Fruit fly (Drosophila melanogaster) whole organism, embryonic: ENCODE data around the gene ABCB7.

ENCODE experiments used
- B-H1 ChIP-seq: fragments of 200-800 bp; sonication (Bioruptor generic); IDR thresholded peaks from 3 replicates; pipeline ENCODE4 v1.3.6; 2022; ENCODE audit warnings: missing biosample characterization, missing genetic modification characterization
- BtbVII ChIP-seq: fragments of 200-800 bp; sonication (Bioruptor generic); optimal IDR thresholded peaks from 3 replicates; lab custom pipeline; 2017; ENCODE audit warnings: missing biosample characterization, mild to moderate bottlenecking, missing genetic modification characterization
- CG11093 ChIP-seq: fragments of 200-800 bp; sonication (Bioruptor generic); IDR thresholded peaks from 3 replicates; pipeline ENCODE4 v1.3.6; 2022; ENCODE audit warnings: missing biosample characterization, missing genetic modification characterization
- CG11560 ChIP-seq: fragments of 200-800 bp; sonication (Bioruptor generic); IDR thresholded peaks from 3 replicates; pipeline ENCODE4 v1.3.6; 2022; ENCODE audit warnings: missing biosample characterization, missing genetic modification characterization
- CG14014 ChIP-seq: fragments of 200-800 bp; sonication (Bioruptor generic); IDR thresholded peaks from 2 replicates; pipeline ENCODE4 v1.3.6; 2022; ENCODE audit warnings: missing biosample characterization, missing genetic modification characterization
- CG1647 ChIP-seq: fragments of 200-800 bp; sonication (Bioruptor generic); optimal IDR thresholded peaks from 3 replicates; lab custom pipeline; 2016; ENCODE audit warnings: missing biosample characterization, missing genetic modification characterization
- CG16779 ChIP-seq: fragments of 200-800 bp; sonication (Bioruptor generic); IDR thresholded peaks from 2 replicates; pipeline ENCODE4 v1.3.6; 2022; ENCODE audit warnings: missing biosample characterization, missing genetic modification characterization
- CG17186 ChIP-seq: fragments of 200-800 bp; sonication (Bioruptor generic); optimal IDR thresholded peaks from 3 replicates; lab custom pipeline; 2017; ENCODE audit warnings: missing biosample characterization, missing genetic modification reagents, missing genetic modification characterization
- CG18011 ChIP-seq: fragments of 200-800 bp; sonication (Bioruptor generic); optimal IDR thresholded peaks from 2 replicates; lab custom pipeline; 2017; ENCODE audit warnings: missing biosample characterization, missing genetic modification characterization, mild to moderate bottlenecking, moderate library complexity, missing genotype
- CG1832 ChIP-seq: fragments of 200-800 bp; sonication (Bioruptor generic); optimal IDR thresholded peaks from 2 replicates; lab custom pipeline; 2017; ENCODE audit warnings: missing biosample characterization, mild to moderate bottlenecking, missing genetic modification characterization, inconsistent platforms
- CG2875 ChIP-seq: fragments of 200-800 bp; sonication (Bioruptor generic); optimal IDR thresholded peaks from 2 replicates; lab custom pipeline; 2017; ENCODE audit warnings: missing biosample characterization, mild to moderate bottlenecking, missing genetic modification characterization, missing genetic modification reagents
- CG30431 ChIP-seq: fragments of 200-800 bp; sonication (Bioruptor generic); optimal IDR thresholded peaks from 2 replicates; lab custom pipeline; 2017; ENCODE audit warnings: missing biosample characterization, missing genetic modification characterization
- CG3281 ChIP-seq: fragments of 200-800 bp; sonication (Bioruptor generic); optimal IDR thresholded peaks from 3 replicates; lab custom pipeline; 2017; ENCODE audit warnings: missing biosample characterization, mild to moderate bottlenecking, missing genetic modification characterization
- CG6791 ChIP-seq: fragments of 200-800 bp; sonication (Bioruptor generic); IDR thresholded peaks from 3 replicates; pipeline ENCODE4 v1.3.6; 2022; ENCODE audit warnings: missing biosample characterization, missing genetic modification characterization; ENCODE audit not compliant: partially characterized antibody
- CG8359 ChIP-seq: fragments of 200-800 bp; sonication (Bioruptor generic); optimal IDR thresholded peaks from 2 replicates; lab custom pipeline; 2017; ENCODE audit warnings: missing biosample characterization, mild to moderate bottlenecking, missing genetic modification characterization, borderline replicate concordance
- D19B ChIP-seq: fragments of 200-800 bp; sonication (Bioruptor generic); optimal IDR thresholded peaks from 2 replicates; lab custom pipeline; 2017; ENCODE audit warnings: missing biosample characterization, mild to moderate bottlenecking, missing genetic modification characterization
- Dek ChIP-seq: fragments of 200-800 bp; sonication (Bioruptor generic); optimal IDR thresholded peaks from 3 replicates; lab custom pipeline; 2019; ENCODE audit warnings: missing biosample characterization, mild to moderate bottlenecking, missing genetic modification characterization, moderate library complexity
- Fer3 ChIP-seq: fragments of 200-800 bp; sonication (Bioruptor generic); optimal IDR thresholded peaks from 2 replicates; lab custom pipeline; 2018; ENCODE audit warnings: missing biosample characterization, mild to moderate bottlenecking, missing genetic modification characterization, moderate library complexity
- HmgZ ChIP-seq: fragments of 200-800 bp; sonication (Bioruptor generic); optimal IDR thresholded peaks from 2 replicates; lab custom pipeline; 2018; ENCODE audit warnings: missing biosample characterization, mild to moderate bottlenecking, missing genetic modification characterization
- Hmx ChIP-seq: fragments of 200-800 bp; sonication (Bioruptor generic); optimal IDR thresholded peaks from 2 replicates; lab custom pipeline; 2016; ENCODE audit warnings: missing biosample characterization, missing genetic modification characterization
- Nf-YB ChIP-seq: fragments of 200-800 bp; sonication (Bioruptor generic); optimal IDR thresholded peaks from 3 replicates; lab custom pipeline; 2019; ENCODE audit warnings: missing biosample characterization, mild to moderate bottlenecking, missing genetic modification characterization, moderate library complexity
- Opbp ChIP-seq: fragments of 200-800 bp; sonication (Bioruptor generic); IDR thresholded peaks from 3 replicates; pipeline ENCODE4 v1.3.6; 2022; ENCODE audit warnings: missing biosample characterization, missing genetic modification characterization; ENCODE audit not compliant: partially characterized antibody
- Ssrp ChIP-seq: fragments of 200-800 bp; sonication (Bioruptor generic); optimal IDR thresholded peaks from 2 replicates; lab custom pipeline; 2018; ENCODE audit warnings: missing biosample characterization, mild to moderate bottlenecking, missing genetic modification characterization, moderate library complexity
- abd-A ChIP-seq: fragments of 200-800 bp; sonication (Bioruptor generic); optimal IDR thresholded peaks from 3 replicates; lab custom pipeline; 2019; ENCODE audit warnings: missing biosample characterization, mild to moderate bottlenecking, missing genetic modification characterization, moderate library complexity
- ara ChIP-seq: fragments of 200-800 bp; sonication (Bioruptor generic); IDR thresholded peaks from 2 replicates; pipeline ENCODE4 v1.3.6; 2022; ENCODE audit warnings: missing biosample characterization, missing genetic modification characterization
- ato ChIP-seq: fragments of 200-800 bp; sonication (Bioruptor generic); IDR thresholded peaks from 2 replicates; pipeline ENCODE4 v1.3.6; 2022; ENCODE audit warnings: missing biosample characterization, missing genetic modification characterization; ENCODE audit not compliant: partially characterized antibody
- bbx ChIP-seq: fragments of 200-800 bp; sonication (Bioruptor generic); IDR thresholded peaks from 2 replicates; pipeline ENCODE4 v1.3.6; 2022; ENCODE audit warnings: missing biosample characterization, missing genetic modification characterization; ENCODE audit not compliant: partially characterized antibody
- caup ChIP-seq: fragments of 200-800 bp; sonication (Bioruptor generic); optimal IDR thresholded peaks from 3 replicates; lab custom pipeline; 2017; ENCODE audit warnings: missing biosample characterization, mild to moderate bottlenecking, missing genetic modification characterization, moderate library complexity; ENCODE audit not compliant: severe bottlenecking
- cg ChIP-seq: fragments of 200-800 bp; sonication (Bioruptor generic); optimal IDR thresholded peaks from 3 replicates; lab custom pipeline; 2019; ENCODE audit warnings: missing biosample characterization, mild to moderate bottlenecking, missing genetic modification characterization, moderate library complexity
- croc ChIP-seq: fragments of 200-800 bp; sonication (Bioruptor generic); conservative IDR thresholded peaks from 3 replicates; pipeline ENCODE4 v1.3.6; 2022; ENCODE audit warnings: missing biosample characterization, missing genetic modification characterization
- dan ChIP-seq: fragments of 200-800 bp; sonication (Bioruptor generic); IDR thresholded peaks from 2 replicates; pipeline ENCODE4 v1.3.6; 2022; ENCODE audit warnings: missing biosample characterization, missing genetic modification characterization
- dmrt99B ChIP-seq: fragments of 200-800 bp; sonication (Bioruptor generic); optimal IDR thresholded peaks from 2 replicates; lab custom pipeline; 2018; ENCODE audit warnings: missing biosample characterization, mild to moderate bottlenecking, missing genetic modification characterization, moderate library complexity
- eve ChIP-seq, 2 experiments: fragments of >200 bp; optimal IDR thresholded peaks; 2 replicates each; lab custom pipeline; 2017; ENCODE audit warnings: missing biosample characterization in 2 of 2, missing genetic modification characterization in 2 of 2
- fd3F ChIP-seq: fragments of 200-800 bp; sonication (Bioruptor generic); optimal IDR thresholded peaks from 2 replicates; lab custom pipeline; 2018; ENCODE audit warnings: missing biosample characterization, mild to moderate bottlenecking, missing genetic modification characterization, moderate library complexity
- fd96Cb ChIP-seq: fragments of 200-800 bp; sonication (Bioruptor generic); optimal IDR thresholded peaks from 2 replicates; lab custom pipeline; 2018; ENCODE audit warnings: missing biosample characterization, mild to moderate bottlenecking, missing genetic modification characterization, moderate library complexity
- gro ChIP-seq: fragments of 200-800 bp; sonication (Bioruptor generic); optimal IDR thresholded peaks from 2 replicates; lab custom pipeline; 2016; ENCODE audit warnings: missing biosample characterization, missing genetic modification characterization
- knrl ChIP-seq: fragments of 200-800 bp; sonication (Bioruptor generic); IDR thresholded peaks from 3 replicates; pipeline ENCODE4 v1.3.6; 2022; ENCODE audit warnings: missing biosample characterization, missing genetic modification characterization; ENCODE audit not compliant: partially characterized antibody
- mam ChIP-seq: fragments of 200-800 bp; sonication (Bioruptor generic); optimal IDR thresholded peaks from 3 replicates; lab custom pipeline; 2016; ENCODE audit warnings: missing biosample characterization, missing genetic modification characterization
- oc ChIP-seq: fragments of 200-800 bp; sonication (Bioruptor generic); optimal IDR thresholded peaks from 2 replicates; lab custom pipeline; 2018; ENCODE audit warnings: missing biosample characterization, mild to moderate bottlenecking, missing genetic modification characterization, moderate library complexity
- org-1 ChIP-seq: fragments of 200-800 bp; sonication (Bioruptor generic); optimal IDR thresholded peaks from 2 replicates; lab custom pipeline; 2017; ENCODE audit warnings: missing biosample characterization, missing genetic modification characterization
- otp ChIP-seq: fragments of 200-800 bp; sonication (Bioruptor generic); IDR thresholded peaks from 3 replicates; pipeline ENCODE4, ENCODE4 v1.3.6; 2022; ENCODE audit warnings: missing biosample characterization, missing genetic modification characterization
- pho ChIP-seq: fragments of 200-800 bp; sonication (Bioruptor generic); optimal IDR thresholded peaks from 2 replicates; lab custom pipeline; 2016; ENCODE audit warnings: missing biosample characterization, missing genetic modification characterization
- scrt ChIP-seq: fragments of 200-800 bp; sonication (Bioruptor generic); optimal IDR thresholded peaks from 2 replicates; lab custom pipeline; 2018; ENCODE audit warnings: missing biosample characterization, mild to moderate bottlenecking, missing genetic modification characterization, moderate library complexity
- seq ChIP-seq: fragments of 200-800 bp; sonication (Bioruptor generic); IDR thresholded peaks from 2 replicates; pipeline ENCODE4 v1.3.6; 2022; ENCODE audit warnings: missing biosample characterization, missing genetic modification characterization
- tio ChIP-seq: fragments of 200-800 bp; sonication (Bioruptor generic); optimal IDR thresholded peaks from 2 replicates; lab custom pipeline; 2017; ENCODE audit warnings: missing biosample characterization, missing genetic modification characterization, inconsistent platforms
- vvl ChIP-seq: fragments of 200-800 bp; sonication (Bioruptor generic); IDR thresholded peaks from 2 replicates; pipeline ENCODE4 v1.3.6; 2022; ENCODE audit warnings: missing biosample characterization, missing genetic modification characterization
- wor ChIP-seq: fragments of 200-800 bp; sonication (Bioruptor generic); IDR thresholded peaks from 2 replicates; pipeline ENCODE4 v1.3.6; 2022; ENCODE audit warnings: missing biosample characterization, missing genetic modification characterization
- zen ChIP-seq: fragments of 200-800 bp; sonication (Bioruptor generic); optimal IDR thresholded peaks from 3 replicates; lab custom pipeline; 2018; ENCODE audit warnings: missing biosample characterization, mild to moderate bottlenecking, missing genetic modification characterization, moderate library complexity

The ABCB7 gene

DNA sequence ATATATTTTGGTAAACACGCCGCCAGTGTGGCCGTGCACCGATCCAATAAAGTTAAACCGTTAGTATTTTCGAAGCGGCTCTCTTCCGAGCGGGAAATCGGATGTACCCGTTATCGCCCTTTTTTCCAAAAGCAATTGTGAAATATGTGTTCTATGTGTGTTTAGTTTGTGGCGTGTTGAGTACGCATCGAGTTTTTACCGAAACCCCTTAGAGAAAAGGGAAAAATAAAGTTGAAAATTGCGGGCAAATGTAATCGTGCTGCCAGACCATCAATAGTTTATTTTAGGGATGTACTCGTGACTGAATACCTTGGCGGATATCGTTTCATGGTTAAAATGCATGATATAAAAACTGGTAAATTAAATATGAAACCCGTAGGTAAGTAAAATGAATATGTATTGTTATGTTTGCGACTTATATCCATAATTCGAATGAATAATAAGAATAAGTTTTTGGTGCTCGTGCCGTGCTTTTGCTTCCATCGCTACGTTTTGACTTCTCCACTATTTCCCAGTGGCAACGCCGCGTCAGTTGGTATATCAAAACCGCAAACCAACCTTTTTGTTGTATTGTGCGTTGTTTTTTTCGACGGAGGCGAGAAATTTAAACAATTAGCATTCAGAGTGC lies 21.1 kb downstream of the ABCB7 start, which contains the start of the genes Mettl2 and Bgb (continued):
- peak; percentile 87 for TF ChIP-seq knrl
- no peak for TF ChIP-seq scrt (GFP tag; lab: Kevin White, UChicago)
- TF ChIP-seq cg (GFP tag; lab: Kevin White, UChicago), result no peak
- TF ChIP-seq seq (GFP tag; lab: Robert Waterston, UW), result peak; percentile 44; the same call in 1 of the 2 replicates
- TF ChIP-seq B-H1, result peak; percentile 27; the same call in 1 of the 3 replicates
- peak; percentile 73 for TF ChIP-seq Ssrp (tag; lab: Kevin White, UChicago)
- peak; percentile 68; the same call in 1 of the 2 replicates for TF ChIP-seq CG16779
- TF ChIP-seq bbx (GFP tag; lab: Robert Waterston, UW), result peak; percentile 41; the same call in 1 of the 2 replicates
- peak; percentile 24 for TF ChIP-seq CG8359 (GFP tag; lab: Kevin White, UChicago)
- TF ChIP-seq CG1647 (GFP tag; lab: Kevin White, UChicago), result peak; percentile 75
- peak; percentile 81 for TF ChIP-seq gro (GFP tag; lab: Kevin White, UChicago)
- no peak for TF ChIP-seq abd-A (tag; lab: Kevin White, UChicago)
- peak; percentile 52 for TF ChIP-seq CG30431 (GFP tag; lab: Kevin White, UChicago)
- TF ChIP-seq CG18011 (GFP tag; lab: Kevin White, UChicago), result peak; percentile 36
- TF ChIP-seq CG14014, result peak; percentile 75
- TF ChIP-seq eve (GFP tag; optimal IDR thresholded peaks at IDR 0.05; lab: Kevin White, UChicago), result no peak
- TF ChIP-seq fd96Cb (tag; lab: Kevin White, UChicago), result peak; percentile 78
- peak; percentile 63 for TF ChIP-seq D19B (GFP tag; lab: Kevin White, UChicago)
- TF ChIP-seq CG3281, result peak; percentile 63
- no peak for TF ChIP-seq tio
- peak; percentile 15 for TF ChIP-seq Nf-YB (GFP tag; lab: Kevin White, UChicago)
- TF ChIP-seq ara (GFP tag; lab: Robert Waterston, UW), result peak; percentile 67
- TF ChIP-seq CG1832, result no peak
- peak; percentile 53 for TF ChIP-seq wor (GFP tag; lab: Robert Waterston, UW)
- peak; percentile 81 for TF ChIP-seq vvl (GFP tag; lab: Robert Waterston, UW)
- no peak for TF ChIP-seq dmrt99B (tag; lab: Kevin White, UChicago)
- TF ChIP-seq CG2875 (GFP tag; lab: Kevin White, UChicago), result no peak
- TF ChIP-seq pho, result peak; percentile 84
- peak; percentile 77 for TF ChIP-seq Fer3 (tag; lab: Kevin White, UChicago)
- TF ChIP-seq Hmx (GFP tag; lab: Kevin White, UChicago), result no peak
- peak; percentile 61 for TF ChIP-seq Dek
- no peak for TF ChIP-seq oc (tag; lab: Kevin White, UChicago)
- peak; percentile 49; the same call in 1 of the 3 replicates for TF ChIP-seq CG11093 (GFP tag; lab: Robert Waterston, UW)
- TF ChIP-seq CG11560 (tag; lab: Robert Waterston, UW), result peak; percentile 71
- peak; percentile 53 for TF ChIP-seq caup (GFP tag; lab: Kevin White, UChicago)
- TF ChIP-seq dan (GFP tag; lab: Robert Waterston, UW), result peak; percentile 40; the same call in 1 of the 2 replicates
- TF ChIP-seq HmgZ, result peak; percentile 67
- TF ChIP-seq croc, result peak; percentile 67
- TF ChIP-seq CG17186 (GFP tag; lab: Kevin White, UChicago), result peak; percentile 53
- TF ChIP-seq zen, result peak; percentile 74
- 0 out of 3 replicates have a peak, but pooled peaks have one; percentile 34 for TF ChIP-seq otp
- TF ChIP-seq ato, result peak; percentile 20; the same call in 1 of the 2 replicates
- peak; percentile 90 for TF ChIP-seq mam (GFP tag; lab: Kevin White, UChicago)
- TF ChIP-seq Opbp (GFP tag; lab: Robert Waterston, UW), result peak; percentile 62; the same call in 2 of the 3 replicates
- 0 out of 3 replicates have a peak, but pooled peaks have one; percentile 16 for TF ChIP-seq CG6791
- peak; percentile 8 for TF ChIP-seq BtbVII (GFP tag; lab: Kevin White, UChicago)
- TF ChIP-seq fd3F, result peak; percentile 61
- TF ChIP-seq org-1, result peak; percentile 13
